Worm (Caenorhabditis elegans) whole organism, L1 larva: ENCODE data around the gene F57C2.4.
A peak's percentile ranks its signal among the peaks of the same experiment; 100 is the strongest.

Experiments
- C04F5.9 ChIP-seq: sonication (generic microtip); optimal IDR thresholded peaks from 2 replicates; lab custom pipeline; 2016; ENCODE audit warnings: missing genetic modification characterization, missing compliant biosample characterization
- C16A3.4 ChIP-seq: fragments of 150-350 bp; optimal IDR thresholded peaks from 2 replicates; lab custom pipeline; 2014; ENCODE audit warnings: missing biosample characterization, missing genetic modification characterization
- C34B4.2 ChIP-seq: sonication (generic microtip); optimal IDR thresholded peaks from 2 replicates; lab custom pipeline; 2017; ENCODE audit warnings: mild to moderate bottlenecking, missing genetic modification characterization, missing compliant biosample characterization
- F16B12.6 ChIP-seq: fragments of 150-350 bp; optimal IDR thresholded peaks from 2 replicates; lab custom pipeline; 2014; ENCODE audit warnings: missing biosample characterization, missing genetic modification characterization
- Y116A8C.19 ChIP-seq: sonication (generic microtip); optimal IDR thresholded peaks from 2 replicates; lab custom pipeline; 2016; ENCODE audit warnings: missing compliant biosample characterization, missing genetic modification characterization, borderline replicate concordance
- aha-1 ChIP-seq: fragments of 150-350 bp; optimal IDR thresholded peaks from 2 replicates; lab custom pipeline; 2014; ENCODE audit warnings: missing biosample characterization, missing genetic modification characterization
- aly-2 ChIP-seq: fragments of 150-350 bp; optimal IDR thresholded peaks from 2 replicates; lab custom pipeline; 2014; ENCODE audit warnings: missing biosample characterization, missing genetic modification characterization
- blmp-1 ChIP-seq: fragments of 150-350 bp; optimal IDR thresholded peaks from 2 replicates; lab custom pipeline; 2014; ENCODE audit warnings: missing biosample characterization, missing genetic modification characterization
- ceh-8 ChIP-seq: fragments of 200-800 bp; sonication (Bioruptor generic); optimal IDR thresholded peaks from 2 replicates; lab custom pipeline; 2018; ENCODE audit warnings: mild to moderate bottlenecking, missing genetic modification characterization, moderate library complexity, missing compliant biosample characterization
- ceh-82 ChIP-seq, 3 experiments: fragments of 150-350 bp in 1 of 3; sonication (generic microtip) in 2 of 3; optimal IDR thresholded peaks; 2 replicates each; lab custom pipeline; 2014 to 2017; ENCODE audit warnings: missing biosample characterization in 3 of 3, missing genetic modification characterization in 3 of 3
- ceh-90 ChIP-seq: sonication (generic microtip); optimal IDR thresholded peaks from 2 replicates; lab custom pipeline; 2016; ENCODE audit warnings: missing genetic modification characterization, missing compliant biosample characterization
- ces-1 ChIP-seq: fragments of 150-350 bp; optimal IDR thresholded peaks from 2 replicates; lab custom pipeline; 2014; ENCODE audit warnings: missing biosample characterization, missing genetic modification reagents, missing genetic modification characterization
- dpl-1 ChIP-seq, 3 experiments: fragments of 150-350 bp in 2 of 3; sonication (generic microtip) in 1 of 3; optimal IDR thresholded peaks; 2 replicates each; lab custom pipeline; 2014 to 2017; ENCODE audit warnings: missing biosample characterization in 3 of 3, missing genetic modification characterization in 3 of 3, missing genetic modification reagents in 3 of 3
- dsc-1 ChIP-seq: sonication (generic microtip); optimal IDR thresholded peaks from 2 replicates; lab custom pipeline; 2016; ENCODE audit warnings: mild to moderate bottlenecking, missing genetic modification characterization, missing compliant biosample characterization
- efl-1 ChIP-seq, 4 experiments: fragments of 150-350 bp; optimal IDR thresholded peaks in 3 of 4; peaks in 1 of 4; 1 replicate in 1 of 4; 2 replicates in 3 of 4; lab custom pipeline; 2014; ENCODE audit warnings: missing biosample characterization in 2 of 4, missing genetic modification characterization in 2 of 4, missing genetic modification reagents in 2 of 4
- efl-3 ChIP-seq: fragments of 200-800 bp; sonication (Bioruptor generic); optimal IDR thresholded peaks from 2 replicates; lab custom pipeline; 2018; ENCODE audit warnings: mild to moderate bottlenecking, missing genetic modification characterization, missing compliant biosample characterization
- egl-13 ChIP-seq: sonication (generic microtip); optimal IDR thresholded peaks from 2 replicates; lab custom pipeline; 2016; ENCODE audit warnings: missing genotype, missing genetic modification reagents, missing genetic modification characterization, missing compliant biosample characterization
- elt-2 ChIP-seq: sonication (generic microtip); optimal IDR thresholded peaks from 2 replicates; lab custom pipeline; 2016; ENCODE audit warnings: missing genetic modification characterization, mild to moderate bottlenecking, inconsistent platforms, missing compliant biosample characterization, missing genetic modification reagents
- elt-3 ChIP-seq, 6 experiments: fragments of 150-350 bp in 1 of 6; sonication (generic microtip); optimal IDR thresholded peaks; 2 replicates each; lab custom pipeline; 2017 to 2018; ENCODE audit warnings: missing biosample characterization in 6 of 6, missing genetic modification characterization in 6 of 6, inconsistent platforms in 1 of 6
- ets-5 ChIP-seq: fragments of 200-800 bp; sonication (Bioruptor generic); IDR thresholded peaks from 2 replicates; pipeline ENCODE4 v1.3.6; 2022; ENCODE audit warnings: missing genetic modification characterization, missing compliant biosample characterization
- fkh-10 ChIP-seq: sonication (generic microtip); optimal IDR thresholded peaks from 2 replicates; lab custom pipeline; 2017; ENCODE audit warnings: missing biosample characterization, missing genetic modification reagents, missing genetic modification characterization
- fkh-4 ChIP-seq: sonication (generic microtip); optimal IDR thresholded peaks from 2 replicates; lab custom pipeline; 2016; ENCODE audit warnings: missing compliant biosample characterization, missing genetic modification characterization, borderline replicate concordance
- fos-1 ChIP-seq: fragments of 150-350 bp; optimal IDR thresholded peaks from 2 replicates; lab custom pipeline; 2014; ENCODE audit warnings: missing biosample characterization, missing genetic modification characterization
- hlh-17 ChIP-seq: fragments of 200-800 bp; sonication (Bioruptor generic); optimal IDR thresholded peaks from 2 replicates; lab custom pipeline; 2018; ENCODE audit warnings: missing genetic modification characterization, mild to moderate bottlenecking, missing compliant biosample characterization, moderate library complexity, borderline replicate concordance
- hlh-4 ChIP-seq: sonication (generic microtip); optimal IDR thresholded peaks from 2 replicates; lab custom pipeline; 2016; ENCODE audit warnings: mild to moderate bottlenecking, missing genetic modification characterization, missing compliant biosample characterization
- hpl-2 ChIP-seq: fragments of 150-350 bp; optimal IDR thresholded peaks from 2 replicates; lab custom pipeline; 2014; ENCODE audit warnings: missing biosample characterization, missing genetic modification reagents, missing genetic modification characterization
- isw-1 ChIP-seq: fragments of 200-800 bp; sonication (Bioruptor generic); IDR thresholded peaks from 2 replicates; pipeline ENCODE4 v1.3.6; 2022; ENCODE audit warnings: missing genetic modification characterization, missing compliant biosample characterization
- jun-1 ChIP-seq: fragments of 150-350 bp; optimal IDR thresholded peaks from 2 replicates; lab custom pipeline; 2014; ENCODE audit warnings: missing biosample characterization, missing genetic modification reagents, missing genetic modification characterization
- lin-13 ChIP-seq: fragments of 150-350 bp; optimal IDR thresholded peaks from 2 replicates; lab custom pipeline; 2014; ENCODE audit warnings: missing biosample characterization, missing genetic modification reagents, missing genetic modification characterization
- lin-15B ChIP-seq: fragments of 150-350 bp; sonication (generic microtip); optimal IDR thresholded peaks from 3 replicates; lab custom pipeline; 2014; ENCODE audit warnings: missing biosample characterization, missing genetic modification characterization
- mdl-1 ChIP-seq, 2 experiments: fragments of 150-350 bp; optimal IDR thresholded peaks; 2 replicates each; lab custom pipeline; 2014 to 2017; ENCODE audit warnings: missing biosample characterization in 2 of 2, missing genetic modification characterization in 2 of 2, inconsistent platforms in 1 of 2
- mep-1 ChIP-seq: fragments of 150-350 bp; optimal IDR thresholded peaks from 2 replicates; lab custom pipeline; 2014; ENCODE audit warnings: missing biosample characterization, missing genetic modification characterization
- nhr-19 ChIP-seq: fragments of 200-800 bp; sonication (Bioruptor generic); conservative IDR thresholded peaks from 2 replicates; pipeline ENCODE4 v1.3.6; 2022; ENCODE audit warnings: missing genetic modification characterization, missing compliant biosample characterization
- nhr-20 ChIP-seq: sonication (generic microtip); optimal IDR thresholded peaks from 2 replicates; lab custom pipeline; 2016; ENCODE audit warnings: mild to moderate bottlenecking, missing genetic modification characterization, missing compliant biosample characterization
- nhr-47 ChIP-seq: sonication (generic microtip); optimal IDR thresholded peaks from 2 replicates; lab custom pipeline; 2016; ENCODE audit warnings: mild to moderate bottlenecking, missing genetic modification characterization, moderate library complexity, missing compliant biosample characterization
- nhr-71 ChIP-seq: sonication (generic microtip); optimal IDR thresholded peaks from 2 replicates; lab custom pipeline; 2016; ENCODE audit warnings: mild to moderate bottlenecking, missing genetic modification characterization, moderate library complexity, missing compliant biosample characterization
- nhr-85 ChIP-seq: sonication (generic microtip); peaks from one replicate; lab custom pipeline; 2016; ENCODE audit warnings: missing genetic modification characterization, inconsistent platforms, missing compliant biosample characterization
- nhr-90 ChIP-seq: sonication (generic microtip); optimal IDR thresholded peaks from 2 replicates; lab custom pipeline; 2016; ENCODE audit warnings: mild to moderate bottlenecking, missing genetic modification characterization, missing compliant biosample characterization; ENCODE audit not compliant: poor library complexity
- pax-3 ChIP-seq: fragments of 200-800 bp; sonication (Bioruptor generic); optimal IDR thresholded peaks from 2 replicates; lab custom pipeline; 2018; ENCODE audit warnings: mild to moderate bottlenecking, missing genetic modification characterization, moderate library complexity, missing compliant biosample characterization
- snu-23 ChIP-seq: sonication (generic microtip); optimal IDR thresholded peaks from 2 replicates; lab custom pipeline; 2016; ENCODE audit warnings: missing genetic modification characterization, missing compliant biosample characterization
- sup-37 ChIP-seq: fragments of 200-800 bp; sonication (Bioruptor generic); optimal IDR thresholded peaks from 2 replicates; lab custom pipeline; 2018; ENCODE audit warnings: mild to moderate bottlenecking, missing genetic modification characterization, missing compliant biosample characterization
- swsn-7 ChIP-seq: sonication (generic microtip); optimal IDR thresholded peaks from 2 replicates; lab custom pipeline; 2016; ENCODE audit warnings: missing genetic modification characterization, missing compliant biosample characterization
- unc-130 ChIP-seq: fragments of 150-350 bp; optimal IDR thresholded peaks from 2 replicates; lab custom pipeline; 2017; ENCODE audit warnings: missing biosample characterization, missing genetic modification characterization, inconsistent platforms
- unc-86 ChIP-seq: sonication (generic microtip); optimal IDR thresholded peaks from 2 replicates; lab custom pipeline; 2016; ENCODE audit warnings: missing genetic modification characterization, missing compliant biosample characterization
- unc-98 ChIP-seq: fragments of 200-800 bp; sonication (Bioruptor generic); IDR thresholded peaks from 2 replicates; pipeline ENCODE4 v1.3.6; 2022; ENCODE audit warnings: missing genetic modification characterization, missing compliant biosample characterization
- xbp-1 ChIP-seq: sonication (generic microtip); optimal IDR thresholded peaks from 2 replicates; lab custom pipeline; 2016; ENCODE audit warnings: missing genetic modification characterization, missing compliant biosample characterization
- zip-4 ChIP-seq: fragments of 200-800 bp; sonication (Bioruptor generic); optimal IDR thresholded peaks from 2 replicates; lab custom pipeline; 2018; ENCODE audit warnings: mild to moderate bottlenecking, missing genetic modification characterization, moderate library complexity, missing compliant biosample characterization
- ztf-4 ChIP-seq: fragments of 150-350 bp; optimal IDR thresholded peaks from 2 replicates; lab custom pipeline; 2014; ENCODE audit warnings: missing biosample characterization, missing genetic modification characterization

Gene F57C2.4

ce11 chrII:14555019-14555418 lies 29.9 kb downstream of the F57C2.4 start:
- TF ChIP-seq C34B4.2 (tag; lab: Kevin White, UChicago) (no peak), efl-1 (optimal IDR thresholded peaks at IDR 0.05; lab: Kevin White, UChicago) (no peak), efl-1 (GFP tag; optimal IDR thresholded peaks at IDR 0.05 in 1 of 2; lab: Kevin White, UChicago) (no peak), ceh-90 (no peak), hlh-17 (GFP tag; lab: Kevin White, UChicago) (no peak), lin-13 (GFP tag; lab: Kevin White, UChicago) (no peak), nhr-85 (tag; lab: Kevin White, UChicago) (no peak), lin-15B (no peak), fkh-10 (GFP tag; lab: Kevin White, UChicago) (peak; percentile 55)

ce11 chrII:14561549-14562115 lies 36.5 kb downstream of the F57C2.4 start, which contains the start of gene mog-4:
TSS of gene mog-4 (minus strand) at chrII:14561599.
- TF ChIP-seq hpl-2 = peak; percentile 19
- TF ChIP-seq sup-37 (GFP tag; lab: Kevin White, UChicago) = peak; percentile 83
- peak; percentile 63 for TF ChIP-seq ztf-4 (tag; lab: Kevin White, UChicago)
- peak; percentile 26 for TF ChIP-seq fos-1 (tag; lab: Kevin White, UChicago)
- TF ChIP-seq ets-5 (GFP tag; lab: Robert Waterston, UW) = peak; percentile 92; the same call in 1 of the 2 replicates
- peak; percentile 54 for TF ChIP-seq C34B4.2 (tag; lab: Kevin White, UChicago)
- peak; percentile 59 for TF ChIP-seq Y116A8C.19 (tag; lab: Kevin White, UChicago)
- peak; percentile 81 for TF ChIP-seq unc-130 (tag; lab: Kevin White, UChicago)
- TF ChIP-seq swsn-7 (tag; lab: Kevin White, UChicago) = peak; percentile 97
- TF ChIP-seq ces-1 = peak; percentile 34
- TF ChIP-seq isw-1 (GFP tag; lab: Robert Waterston, UW) = peak; percentile 100
- TF ChIP-seq dpl-1 (GFP tag; optimal IDR thresholded peaks at IDR 0.05; lab: Kevin White, UChicago) = peak; percentile 74 to 83 (median 77)
- peak; percentile 96 for TF ChIP-seq xbp-1 (tag; lab: Kevin White, UChicago)
- TF ChIP-seq aly-2 (tag; lab: Kevin White, UChicago) = peak; percentile 45
- TF ChIP-seq efl-3 = peak; percentile 73
- TF ChIP-seq nhr-47 (tag; lab: Kevin White, UChicago) = peak; percentile 99
- TF ChIP-seq pax-3 (tag; lab: Kevin White, UChicago) = peak; percentile 98
- TF ChIP-seq snu-23 = peak; percentile 98
- peak; percentile 85 for TF ChIP-seq zip-4 (GFP tag; lab: Kevin White, UChicago)
- TF ChIP-seq elt-2 = peak; percentile 86
- TF ChIP-seq elt-3 (tag; optimal IDR thresholded peaks at IDR 0.05; lab: Kevin White, UChicago) = peak in 2 of 6 experiments; percentile 66 to 68
- peak in 1 of 2 experiments; percentile 81 for TF ChIP-seq mdl-1 (tag; optimal IDR thresholded peaks at IDR 0.05; lab: Kevin White, UChicago)
- TF ChIP-seq C16A3.4 = peak; percentile 82
- peak; percentile 89 for TF ChIP-seq fkh-4
- peak; percentile 97 for TF ChIP-seq C04F5.9 (tag; lab: Kevin White, UChicago)
- peak; percentile 98 for TF ChIP-seq nhr-90 (tag; lab: Kevin White, UChicago)
- peak; percentile 100 for TF ChIP-seq nhr-19 (GFP tag; lab: Robert Waterston, UW)
- peak; percentile 85 to 86 for TF ChIP-seq efl-1 (optimal IDR thresholded peaks at IDR 0.05; lab: Kevin White, UChicago)
- peak; percentile 77 to 98 for TF ChIP-seq efl-1 (GFP tag; optimal IDR thresholded peaks at IDR 0.05 in 1 of 2; lab: Kevin White, UChicago)
- TF ChIP-seq jun-1 = peak; percentile 74
- TF ChIP-seq ceh-82 (tag; optimal IDR thresholded peaks at IDR 0.05; lab: Kevin White, UChicago) = peak; percentile 61 to 74 (median 63)
- peak; percentile 65 for TF ChIP-seq fkh-10 (GFP tag; lab: Kevin White, UChicago)
- TF ChIP-seq ceh-8 = peak; percentile 95
- TF ChIP-seq F16B12.6 (tag; lab: Kevin White, UChicago) = peak; percentile 93
- TF ChIP-seq lin-15B = peak; percentile 73
- TF ChIP-seq unc-86 (tag; lab: Kevin White, UChicago) = peak; percentile 97
- peak; percentile 6 for TF ChIP-seq aha-1 (tag; lab: Kevin White, UChicago)
- TF ChIP-seq mep-1 (tag; lab: Kevin White, UChicago) = peak; percentile 88
- peak; percentile 100 for TF ChIP-seq unc-98 (GFP tag; lab: Robert Waterston, UW)
- peak; percentile 96 for TF ChIP-seq egl-13
- TF ChIP-seq blmp-1 (tag; lab: Kevin White, UChicago) = peak; percentile 49
- TF ChIP-seq nhr-71 = peak; percentile 99
- TF ChIP-seq nhr-20 (tag; lab: Kevin White, UChicago) = peak; percentile 97
- peak; percentile 98 for TF ChIP-seq nhr-85 (tag; lab: Kevin White, UChicago)
- peak; percentile 67 for TF ChIP-seq hlh-4 (tag; lab: Kevin White, UChicago)
- TF ChIP-seq dsc-1 = peak; percentile 98
